Worm (Caenorhabditis elegans) whole organism, young adult: ENCODE results near the gene coq-5.

Experiments
- F57C9.4 ChIP-seq: sonication (generic microtip); optimal IDR thresholded peaks from 2 replicates; lab custom pipeline; 2017; ENCODE audit warnings: mild to moderate bottlenecking, missing genetic modification characterization, missing compliant biosample characterization
- K11D2.4 ChIP-seq: fragments of 200-800 bp; sonication (Bioruptor generic); IDR thresholded peaks from 2 replicates; pipeline ENCODE4 v1.3.6; 2022; ENCODE audit warnings: missing genetic modification reagents, missing genetic modification characterization, missing compliant biosample characterization
- cebp-1 ChIP-seq, 2 experiments: fragments of 200-800 bp in 1 of 2; sonication (Bioruptor generic) in 1 of 2; sonication (generic microtip) in 1 of 2; IDR thresholded peaks in 1 of 2; optimal IDR thresholded peaks in 1 of 2; 2 replicates each; pipeline versions ENCODE4 v1.3.6 to Lab custom; 2017 to 2022; ENCODE audit warnings: missing compliant biosample characterization in 2 of 2, missing genetic modification characterization in 2 of 2, mild to moderate bottlenecking in 1 of 2, missing genetic modification reagents in 1 of 2, moderate library complexity in 1 of 2
- lin-40 ChIP-seq: sonication (generic microtip); optimal IDR thresholded peaks from 2 replicates; lab custom pipeline; 2016; ENCODE audit warnings: missing genetic modification characterization, mild to moderate bottlenecking, missing compliant biosample characterization, missing genotype, missing genetic modification reagents
- rpc-1 ChIP-seq, 2 experiments: fragments of 150-350 bp in 1 of 2; sonication (generic microtip) in 1 of 2; optimal IDR thresholded peaks; 2 replicates each; lab custom pipeline; 2014 to 2018; ENCODE audit warnings: missing biosample characterization in 1 of 2, missing genetic modification characterization in 1 of 2, missing genetic modification reagents in 1 of 2, missing genotype in 1 of 2
- ztf-18 ChIP-seq: sonication (generic microtip); optimal IDR thresholded peaks from 2 replicates; lab custom pipeline; 2016; ENCODE audit warnings: missing genotype, mild to moderate bottlenecking, missing genetic modification characterization, missing compliant biosample characterization

ce11 chrIII:7837567-7837966, 20.7 kb downstream of the coq-5 start:
- TF ChIP-seq lin-40 = no peak
- no peak for TF ChIP-seq cebp-1 (GFP tag; IDR thresholded peaks at IDR 0.05; lab: Robert Waterston, UW)
- no peak for TF ChIP-seq cebp-1 (tag; optimal IDR thresholded peaks at IDR 0.05; lab: Kevin White, UChicago)
- no peak for TF ChIP-seq F57C9.4
- no peak for TF ChIP-seq rpc-1 (optimal IDR thresholded peaks at IDR 0.05; lab: Kevin White, UChicago)
- no peak for TF ChIP-seq rpc-1 (tag; optimal IDR thresholded peaks at IDR 0.05; lab: Kevin White, UChicago)
- no peak for TF ChIP-seq K11D2.4
- TF ChIP-seq ztf-18 (tag; lab: Kevin White, UChicago) = no peak
